Fruit fly (Drosophila melanogaster) whole organism: ENCODE data around the gene CG5863.

Experiments
- CG8478 ChIP-seq: fragments of >200 bp; optimal IDR thresholded peaks from 2 replicates; lab custom pipeline; 2018; ENCODE audit warnings: inconsistent platforms
- Dll ChIP-seq: fragments of >200 bp; optimal IDR thresholded peaks from 2 replicates; lab custom pipeline; 2017
- EcR ChIP-seq, 2 experiments: fragments of >200 bp; optimal IDR thresholded peaks; 2 replicates each; lab custom pipeline; 2017; ENCODE audit warnings: missing biosample characterization in 2 of 2, missing genetic modification characterization in 2 of 2, missing genetic modification reagents in 2 of 2
- pan ChIP-seq: fragments of >200 bp; optimal IDR thresholded peaks from 2 replicates; lab custom pipeline; 2017
- psq ChIP-seq: fragments of >200 bp; optimal IDR thresholded peaks from 2 replicates; lab custom pipeline; 2017
- usp ChIP-seq: fragments of >200 bp; optimal IDR thresholded peaks from 2 replicates; lab custom pipeline; 2017; ENCODE audit warnings: missing biosample characterization, missing genetic modification characterization, mixed read lengths

DNA sequence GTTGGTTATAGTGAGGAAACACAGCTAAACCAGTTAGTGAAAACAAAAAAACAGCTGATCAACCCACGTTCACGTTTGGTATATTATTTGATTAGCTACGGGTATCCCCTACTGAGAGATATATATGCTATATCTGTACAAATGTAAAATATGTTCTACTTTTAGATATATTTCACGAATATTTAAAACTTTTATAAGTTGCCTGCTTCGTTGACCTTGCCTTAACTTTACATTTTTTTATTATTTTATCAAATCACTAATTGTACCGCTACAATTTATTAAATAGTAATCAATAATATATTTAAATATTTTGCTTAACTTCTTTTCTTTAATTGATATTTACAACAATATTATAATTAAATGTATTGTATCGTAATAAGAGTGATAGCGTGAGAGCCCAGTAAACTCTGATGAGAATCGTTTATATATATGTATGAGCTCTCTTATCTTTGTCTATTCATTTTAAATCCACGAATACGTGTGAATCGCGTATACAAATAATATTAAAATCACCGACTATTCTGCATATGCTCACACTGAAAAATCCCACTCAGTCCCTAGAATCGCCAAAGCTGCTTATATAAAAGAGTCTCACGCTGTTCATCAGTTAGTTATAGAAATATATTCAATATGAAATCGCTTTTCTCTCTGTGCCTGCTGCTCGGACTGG, 1.7 kb downstream of the CG5863 start, which contains the start of gene CG42821:
- TF ChIP-seq Dll (lab: Kevin White, UChicago) (no peak), usp (no peak), EcR (GFP tag; optimal IDR thresholded peaks at IDR 0.05; lab: Kevin White, UChicago) (no peak), CG8478 (no peak), psq (lab: Kevin White, UChicago) (no peak), pan (lab: Kevin White, UChicago) (no peak)
